Fruit fly (Drosophila melanogaster): Measurements from ENCODE around the gene Mst27D.

Gene Mst27D

DNA sequence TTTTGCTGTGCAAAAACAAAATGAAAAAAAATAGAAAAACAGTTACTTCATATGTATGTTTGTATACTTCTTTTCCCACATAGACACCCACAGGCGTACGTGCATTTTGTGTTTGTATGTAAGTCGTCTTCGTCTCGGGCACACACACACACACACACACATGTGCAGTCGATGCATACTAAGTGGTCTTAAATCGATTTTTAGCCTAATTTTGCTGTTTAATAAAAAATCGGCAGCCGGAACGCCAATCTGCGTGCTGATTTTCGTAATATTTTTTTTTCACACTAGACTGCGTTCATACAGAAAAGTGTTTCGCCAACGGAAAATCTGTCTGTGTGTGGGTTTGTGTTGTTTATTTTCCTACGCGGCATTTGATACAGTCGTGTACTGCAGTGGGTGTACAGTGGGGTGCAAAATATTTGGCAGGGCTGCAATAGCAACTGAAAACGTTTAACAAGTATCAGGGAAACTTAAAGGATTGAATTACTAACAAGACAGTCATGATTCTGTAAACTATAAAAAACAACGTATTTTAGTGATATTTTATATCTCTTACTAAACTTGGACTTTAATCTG is 27.5 kb downstream of the Mst27D start (continued):
- TF ChIP-seq Eip74EF (GFP tag; optimal IDR thresholded peaks at IDR 0.05) (peak in 1 of 2 experiments; percentile 31), HLH3B (GFP tag; IDR thresholded peaks at IDR 0.05) (0 out of 2 replicates have a peak, but pooled peaks have one; percentile 21), kah (GFP tag; optimal IDR thresholded peaks at IDR 0.05) (peak; percentile 17), sim (GFP tag; IDR thresholded peaks at IDR 0.05) (0 out of 2 replicates have a peak, but pooled peaks have one; percentile 19), HHEX (GFP tag; optimal IDR thresholded peaks at IDR 0.05) (peak; percentile 51), CG31388 (GFP tag; optimal IDR thresholded peaks at IDR 0.05) (peak; percentile 5), CG9797 (GFP tag; optimal IDR thresholded peaks at IDR 0.05) (no peak), HmgD (GFP tag; optimal IDR thresholded peaks at IDR 0.05) (no peak), tx (GFP tag; optimal IDR thresholded peaks at IDR 0.05) (peak; percentile 55), bsh (GFP tag; optimal IDR thresholded peaks at IDR 0.05) (peak; percentile 26 to 51), CG34376 (GFP tag; optimal IDR thresholded peaks at IDR 0.05) (peak; percentile 23), pnt (GFP tag; optimal IDR thresholded peaks at IDR 0.05) (no peak), her (GFP tag; optimal IDR thresholded peaks at IDR 0.05) (peak; percentile 35), pros (GFP tag; optimal IDR thresholded peaks at IDR 0.05) (peak; percentile 19), usp (GFP tag; optimal IDR thresholded peaks at IDR 0.05) (no peak), Asciz (GFP tag; optimal IDR thresholded peaks at IDR 0.05) (peak; percentile 18), CG30403 (GFP tag; optimal IDR thresholded peaks at IDR 0.05) (peak; percentile 19), lbe (GFP tag; optimal IDR thresholded peaks at IDR 0.05) (peak; percentile 47), unpg (GFP tag; optimal IDR thresholded peaks at IDR 0.05) (peak; percentile 4), CG18011 (GFP tag; optimal IDR thresholded peaks at IDR 0.05) (no peak), CG7839 (tag; optimal IDR thresholded peaks at IDR 0.05) (no peak), Lpt (GFP tag; optimal IDR thresholded peaks at IDR 0.05) (no peak), Mad (GFP tag; optimal IDR thresholded peaks at IDR 0.05) (no peak), Doc3 (GFP tag; IDR thresholded peaks at IDR 0.05; ENCODE audit: partially characterized antibody) (no peak), Dfd (GFP tag; optimal IDR thresholded peaks at IDR 0.05) (no peak), Side (GFP tag; optimal IDR thresholded peaks at IDR 0.05) (peak; percentile 15), Mes4 (GFP tag; optimal IDR thresholded peaks at IDR 0.05) (no peak), pb (GFP tag; optimal IDR thresholded peaks at IDR 0.05) (peak; percentile 33), grn (GFP tag; optimal IDR thresholded peaks at IDR 0.05) (no peak), unc-4 (GFP tag; IDR thresholded peaks at IDR 0.05; ENCODE audit: partially characterized antibody) (no peak), phol (tag; optimal IDR thresholded peaks at IDR 0.05) (no peak), Bgb (GFP tag; IDR thresholded peaks at IDR 0.05; ENCODE audit: partially characterized antibody) (peak; percentile 19; the same call in 1 of the 2 replicates), CG13123 (GFP tag; optimal IDR thresholded peaks at IDR 0.05) (peak; percentile 1), tll (GFP tag; optimal IDR thresholded peaks at IDR 0.05) (no peak), CG7786 (GFP tag; optimal IDR thresholded peaks at IDR 0.05) (no peak), vvl (GFP tag; IDR thresholded peaks at IDR 0.05) (peak; percentile 69), jumu (GFP tag; optimal IDR thresholded peaks at IDR 0.05) (peak; percentile 40), Fer3 (tag; optimal IDR thresholded peaks at IDR 0.05) (peak; percentile 48), CG3995 (GFP tag; optimal IDR thresholded peaks at IDR 0.05) (no peak), CG17186 (GFP tag; optimal IDR thresholded peaks at IDR 0.05) (no peak), HLH4C (GFP tag; IDR thresholded peaks at IDR 0.05; ENCODE audit: partially characterized antibody) (no peak), al (GFP tag; IDR thresholded peaks at IDR 0.05) (no peak), bowl (GFP tag; IDR thresholded peaks at IDR 0.05) (no peak), Doc2 (GFP tag; IDR thresholded peaks at IDR 0.05) (no peak), Ssrp (tag; optimal IDR thresholded peaks at IDR 0.05) (no peak), ci (GFP tag; IDR thresholded peaks at IDR 0.05) (peak; percentile 19; the same call in 1 of the 3 replicates), CG4328 (GFP tag; optimal IDR thresholded peaks at IDR 0.05) (no peak), CG7928 (GFP tag; optimal IDR thresholded peaks at IDR 0.05) (no peak), dati (GFP tag; IDR thresholded peaks at IDR 0.05) (no peak)

Measured in whole organism, embryonic.